Worm (Caenorhabditis elegans): ENCODE measurements around the gene F10D2.10.

DNA sequence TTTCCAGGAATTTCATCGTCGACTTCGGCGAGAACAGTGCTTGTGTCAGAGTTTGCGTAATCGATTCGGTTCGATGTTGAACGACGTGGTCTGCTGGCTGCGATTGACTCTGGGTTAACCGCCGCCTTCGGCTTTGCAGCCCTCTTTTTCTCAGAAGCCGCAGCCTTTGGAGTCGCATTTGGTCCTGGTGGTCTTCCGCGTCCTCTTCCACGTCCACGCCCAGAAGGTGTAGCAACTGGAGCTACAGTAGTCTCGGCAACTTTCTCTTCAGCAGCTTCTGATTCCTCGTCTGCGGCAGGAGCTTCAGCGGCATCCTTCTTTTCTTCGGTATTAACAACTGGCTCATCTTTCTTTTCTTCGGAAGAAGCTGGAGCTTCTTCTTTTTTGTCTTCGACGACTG is 38.8 kb upstream of the F10D2.10 start:
- no peak for TF ChIP-seq gei-17 (GFP tag; optimal IDR thresholded peaks at IDR 0.05)
- no peak for TF ChIP-seq ztf-25 (GFP tag; IDR thresholded peaks at IDR 0.05)
- TF ChIP-seq snpc-4 (GFP tag; optimal IDR thresholded peaks at IDR 0.05): no peak
- TF ChIP-seq snpc-4 (tag; optimal IDR thresholded peaks at IDR 0.05): no peak

All from whole organism, young adult.